Worm (Caenorhabditis elegans) whole organism, midembryonic: ENCODE results near the gene ZC404.1.

Source experiments
- cog-1 ChIP-seq: sonication (generic microtip); optimal IDR thresholded peaks from 2 replicates; lab custom pipeline; 2016; ENCODE audit warnings: missing genetic modification characterization, missing compliant biosample characterization
- flt-1 ChIP-seq: fragments of 200-800 bp; sonication (Bioruptor generic); IDR thresholded peaks from 2 replicates; pipeline ENCODE4 v1.3.6; 2022; ENCODE audit warnings: missing genetic modification characterization, missing compliant biosample characterization
- klf-2 ChIP-seq: fragments of 200-800 bp; sonication (Bioruptor generic); conservative IDR thresholded peaks from 2 replicates; pipeline ENCODE4 v1.3.6; 2022; ENCODE audit warnings: missing genetic modification reagents, missing genetic modification characterization, missing compliant biosample characterization
- med-1 ChIP-seq: sonication (generic microtip); optimal IDR thresholded peaks from 2 replicates; lab custom pipeline; 2017; ENCODE audit warnings: missing genetic modification characterization, mild to moderate bottlenecking, missing compliant biosample characterization, antibody characterized with exemption, missing genetic modification reagents; ENCODE audit not compliant: insufficient read depth

DNA sequence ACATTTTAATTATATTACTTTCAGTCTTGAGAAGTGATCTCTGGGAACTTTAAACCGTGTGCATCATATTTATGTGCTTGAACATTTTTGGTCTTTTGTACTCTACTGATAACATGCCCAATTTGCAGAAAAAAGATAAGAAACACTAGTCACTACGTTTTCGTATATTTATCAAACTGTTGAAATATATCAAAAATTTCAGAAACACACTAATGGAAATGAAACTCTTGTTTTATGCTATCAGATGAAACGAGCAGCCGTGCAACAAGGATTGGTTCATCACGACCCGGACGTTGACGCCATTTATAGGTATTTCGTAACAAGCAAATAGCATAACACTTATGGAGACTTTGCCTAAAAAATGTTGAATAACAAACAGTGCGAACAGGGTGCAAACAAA, 29.4 kb downstream of the ZC404.1 start:
- TF ChIP-seq klf-2 (GFP tag; lab: Robert Waterston, UW), result no peak
- no peak for TF ChIP-seq med-1 (GFP tag; lab: Kevin White, UChicago)
- TF ChIP-seq flt-1, result no peak
- TF ChIP-seq cog-1 (tag; lab: Kevin White, UChicago), result no peak
